In genomic region chrX:9685568-9686413, dm6 we compare ENCODE assay signal across 6 fruit fly cellular contexts.
TF ChIP-seq lines count a peak whose summit lies in the region.

No protein-coding gene starts in this region.

- TF ChIP-seq CTCF in whole organism, embryonic (GFP tag; optimal IDR thresholded peaks at IDR 0.05; lab: Kevin White, UChicago), result no peak

TF ChIP-seq in whole organism, 6 proteins besides CTCF, POLR2A, EP300 and RAD21:
- TF ChIP-seq CG8478 (optimal IDR thresholded peaks at IDR 0.05; lab: Kevin White, UChicago) (no peak), EcR (GFP tag; optimal IDR thresholded peaks at IDR 0.05; lab: Kevin White, UChicago) (no peak), Dll (optimal IDR thresholded peaks at IDR 0.05; lab: Kevin White, UChicago) (peak; percentile 84)

TF ChIP-seq in whole organism, adult, 20 proteins besides CTCF, POLR2A, EP300 and RAD21 (continues in another document):
- TF ChIP-seq pad (GFP tag; optimal IDR thresholded peaks at IDR 0.05; lab: Kevin White, UChicago) (peak; percentile 48), kay (GFP tag; lab: Kevin White, UChicago; ENCODE audit: borderline replicate concordance) (no peak), Clk (GFP tag; optimal IDR thresholded peaks at IDR 0.05; lab: Kevin White, UChicago) (peak; percentile 63), cic (GFP tag; optimal IDR thresholded peaks at IDR 0.05; lab: Kevin White, UChicago) (peak; percentile 8), tj (GFP tag; optimal IDR thresholded peaks at IDR 0.05; lab: Kevin White, UChicago) (peak; percentile 42), CG33017 (tag; optimal IDR thresholded peaks at IDR 0.05; lab: Kevin White, UChicago) (peak; percentile 30), CG7045 (GFP tag; optimal IDR thresholded peaks at IDR 0.05; lab: Kevin White, UChicago) (peak; percentile 16), CG14711 (tag; optimal IDR thresholded peaks at IDR 0.05; lab: Kevin White, UChicago) (peak; percentile 24), CG5204 (GFP tag; optimal IDR thresholded peaks at IDR 0.05; lab: Kevin White, UChicago) (peak; percentile 70), Hr96 (GFP tag; optimal IDR thresholded peaks at IDR 0.05; lab: Kevin White, UChicago) (peak; percentile 88), toe (GFP tag; optimal IDR thresholded peaks at IDR 0.05; lab: Kevin White, UChicago) (peak; percentile 75), cnc (optimal IDR thresholded peaks at IDR 0.05; lab: Kevin White, UChicago) (no peak), ovo (GFP tag; optimal IDR thresholded peaks at IDR 0.05; lab: Kevin White, UChicago) (peak; percentile 78), CG1620 (GFP tag; optimal IDR thresholded peaks at IDR 0.05; lab: Kevin White, UChicago) (peak; percentile 83), Mnt (GFP tag; optimal IDR thresholded peaks at IDR 0.05; lab: Kevin White, UChicago) (peak; percentile 49), bab1 (GFP tag; optimal IDR thresholded peaks at IDR 0.05; lab: Kevin White, UChicago) (peak; percentile 56), CG7101 (tag; optimal IDR thresholded peaks at IDR 0.05; lab: Kevin White, UChicago) (peak; percentile 71)

TF ChIP-seq in whole organism, embryonic, 481 proteins besides CTCF, POLR2A, EP300 and RAD21 (continues in another document):
- TF ChIP-seq CG3847 (GFP tag; IDR thresholded peaks at IDR 0.05; lab: Robert Waterston, UW) (peak; percentile 66), HmgD (GFP tag; optimal IDR thresholded peaks at IDR 0.05; lab: Kevin White, UChicago) (peak; percentile 10), vfl (GFP tag; optimal IDR thresholded peaks at IDR 0.05; lab: Kevin White, UChicago) (peak; percentile 57), CG11723 (GFP tag; optimal IDR thresholded peaks at IDR 0.05; lab: Kevin White, UChicago) (peak; percentile 58), CkIIα-i1 (GFP tag; IDR thresholded peaks at IDR 0.05; lab: Robert Waterston, UW) (no peak), Mes4 (GFP tag; optimal IDR thresholded peaks at IDR 0.05; lab: Kevin White, UChicago) (peak; percentile 30), Xrp1 (GFP tag; IDR thresholded peaks at IDR 0.05; lab: Robert Waterston, UW) (peak; percentile 25; the same call in 1 of the 2 replicates), CG13287 (GFP tag; IDR thresholded peaks at IDR 0.05; lab: Robert Waterston, UW; ENCODE audit: partially characterized antibody) (peak; percentile 21), ash1 (GFP tag; optimal IDR thresholded peaks at IDR 0.05; lab: Kevin White, UChicago) (no peak), yki (optimal IDR thresholded peaks at IDR 0.05; lab: Kevin White, UChicago) (peak; percentile 41), NC2α (GFP tag; optimal IDR thresholded peaks at IDR 0.05; lab: Kevin White, UChicago) (no peak), lab (GFP tag; optimal IDR thresholded peaks at IDR 0.05; lab: Kevin White, UChicago) (peak; percentile 58), eve (GFP tag; optimal IDR thresholded peaks at IDR 0.05; lab: Kevin White, UChicago) (no peak), GATAe (GFP tag; conservative IDR thresholded peaks at IDR 0.05; lab: Robert Waterston, UW) (peak; percentile 31; the same call in 1 of the 2 replicates), Bteb2 (GFP tag; optimal IDR thresholded peaks at IDR 0.05; lab: Kevin White, UChicago) (peak; percentile 57), CG18476 (GFP tag; optimal IDR thresholded peaks at IDR 0.05; lab: Kevin White, UChicago) (peak; percentile 50), org-1 (GFP tag; optimal IDR thresholded peaks at IDR 0.05; lab: Kevin White, UChicago) (no peak), CG14710 (tag; optimal IDR thresholded peaks at IDR 0.05; lab: Kevin White, UChicago) (peak; percentile 44)

TF ChIP-seq in whole organism, prepupa, 60 proteins besides CTCF, POLR2A, EP300 and RAD21 (continues in another document):
- TF ChIP-seq CG4318 (GFP tag; optimal IDR thresholded peaks at IDR 0.05; lab: Kevin White, UChicago) (no peak), salr (GFP tag; optimal IDR thresholded peaks at IDR 0.05; lab: Kevin White, UChicago) (peak in 1 of 2 experiments; percentile 66), CG6854 (GFP tag; optimal IDR thresholded peaks at IDR 0.05; lab: Kevin White, UChicago) (no peak), CG1621 (tag; optimal IDR thresholded peaks at IDR 0.05; lab: Kevin White, UChicago) (no peak), spab (GFP tag; optimal IDR thresholded peaks at IDR 0.05; lab: Kevin White, UChicago) (peak; percentile 12), fkh (GFP tag; optimal IDR thresholded peaks at IDR 0.05; lab: Kevin White, UChicago) (no peak), net (GFP tag; optimal IDR thresholded peaks at IDR 0.05; lab: Kevin White, UChicago) (peak; percentile 30), Sox15 (GFP tag; optimal IDR thresholded peaks at IDR 0.05; lab: Kevin White, UChicago) (peak; percentile 34), CG6808 (GFP tag; optimal IDR thresholded peaks at IDR 0.05; lab: Kevin White, UChicago) (peak; percentile 53), OdsH (GFP tag; optimal IDR thresholded peaks at IDR 0.05; lab: Kevin White, UChicago) (peak; percentile 57), ss (GFP tag; optimal IDR thresholded peaks at IDR 0.05; lab: Kevin White, UChicago) (peak in 1 of 2 experiments; percentile 13), CG6792 (GFP tag; optimal IDR thresholded peaks at IDR 0.05; lab: Kevin White, UChicago) (peak; percentile 34), CG9139 (GFP tag; optimal IDR thresholded peaks at IDR 0.05; lab: Kevin White, UChicago) (no peak), topi (GFP tag; optimal IDR thresholded peaks at IDR 0.05; lab: Kevin White, UChicago) (peak; percentile 72), CG3032 (tag; optimal IDR thresholded peaks at IDR 0.05; lab: Kevin White, UChicago) (peak; percentile 54), fd85E (GFP tag; optimal IDR thresholded peaks at IDR 0.05; lab: Kevin White, UChicago) (no peak), Sox102F (GFP tag; optimal IDR thresholded peaks at IDR 0.05; lab: Kevin White, UChicago) (peak; percentile 31), CG7368 (GFP tag; optimal IDR thresholded peaks at IDR 0.05; lab: Kevin White, UChicago) (peak; percentile 11), CG8632 (GFP tag; optimal IDR thresholded peaks at IDR 0.05; lab: Kevin White, UChicago) (peak; percentile 47)

TF ChIP-seq in whole organism, pupa, 21 proteins besides CTCF, POLR2A, EP300 and RAD21 (continues in another document):
- TF ChIP-seq CG13204 (GFP tag; optimal IDR thresholded peaks at IDR 0.05; lab: Kevin White, UChicago) (no peak), CG8301 (tag; optimal IDR thresholded peaks at IDR 0.05; lab: Kevin White, UChicago) (peak; percentile 46), Snoo (tag; optimal IDR thresholded peaks at IDR 0.05; lab: Kevin White, UChicago) (peak; percentile 19), CG32121 (GFP tag; IDR thresholded peaks at IDR 0.05; lab: Robert Waterston, UW) (no peak), CG9948 (tag; optimal IDR thresholded peaks at IDR 0.05; lab: Kevin White, UChicago) (peak; percentile 40), gl (tag; optimal IDR thresholded peaks at IDR 0.05; lab: Kevin White, UChicago) (no peak), EcR (GFP tag; optimal IDR thresholded peaks at IDR 0.05; lab: Kevin White, UChicago) (no peak), Ets98B (GFP tag; IDR thresholded peaks at IDR 0.05; lab: Robert Waterston, UW) (peak; percentile 36; the same call in 1 of the 2 replicates), CG17806 (tag; optimal IDR thresholded peaks at IDR 0.05; lab: Kevin White, UChicago) (no peak), CG12605 (GFP tag; IDR thresholded peaks at IDR 0.05; lab: Robert Waterston, UW) (peak; percentile 17; the same call in 1 of the 2 replicates), Pif1B (GFP tag; optimal IDR thresholded peaks at IDR 0.05; lab: Kevin White, UChicago) (no peak), CG10348 (GFP tag; IDR thresholded peaks at IDR 0.05; lab: Robert Waterston, UW) (no peak), rn (GFP tag; IDR thresholded peaks at IDR 0.05; lab: Robert Waterston, UW) (no peak), fd96Ca (GFP tag; IDR thresholded peaks at IDR 0.05; lab: Robert Waterston, UW) (0 out of 3 replicates have a peak, but pooled peaks have one; percentile 29), CG14655 (GFP tag; optimal IDR thresholded peaks at IDR 0.05; lab: Kevin White, UChicago) (peak; percentile 62), CG4496 (GFP tag; IDR thresholded peaks at IDR 0.05; lab: Robert Waterston, UW) (no peak), CG8159 (tag; optimal IDR thresholded peaks at IDR 0.05; lab: Kevin White, UChicago) (peak; percentile 69), CG15710 (tag; optimal IDR thresholded peaks at IDR 0.05; lab: Kevin White, UChicago) (peak; percentile 61), D1 (tag; optimal IDR thresholded peaks at IDR 0.05; lab: Kevin White, UChicago) (no peak), CG34367 (tag; optimal IDR thresholded peaks at IDR 0.05; lab: Kevin White, UChicago) (peak; percentile 27)

TF ChIP-seq in whole organism, wandering third instar larva, 38 proteins besides CTCF, POLR2A, EP300 and RAD21 (continues in another document):
- TF ChIP-seq jim (GFP tag; optimal IDR thresholded peaks at IDR 0.05; lab: Kevin White, UChicago) (no peak), psq (GFP tag; optimal IDR thresholded peaks at IDR 0.05; lab: Kevin White, UChicago) (peak; percentile 26), usp (GFP tag; optimal IDR thresholded peaks at IDR 0.05; lab: Kevin White, UChicago) (no peak), br (GFP tag; optimal IDR thresholded peaks at IDR 0.05; lab: Kevin White, UChicago) (peak; percentile 65), rgr (GFP tag; optimal IDR thresholded peaks at IDR 0.05; lab: Kevin White, UChicago) (peak; percentile 67), OdsH (GFP tag; optimal IDR thresholded peaks at IDR 0.05; lab: Kevin White, UChicago) (peak; percentile 21), brk (GFP tag; optimal IDR thresholded peaks at IDR 0.05; lab: Kevin White, UChicago) (peak; percentile 6), CG9705 (GFP tag; optimal IDR thresholded peaks at IDR 0.05; lab: Kevin White, UChicago) (peak; percentile 62), foxo (GFP tag; optimal IDR thresholded peaks at IDR 0.05; lab: Kevin White, UChicago) (peak in 1 of 2 experiments; percentile 70), sv (GFP tag; optimal IDR thresholded peaks at IDR 0.05; lab: Kevin White, UChicago) (peak; percentile 55), Myc (optimal IDR thresholded peaks at IDR 0.05; lab: Kevin White, UChicago) (peak; percentile 82), Hr78 (GFP tag; optimal IDR thresholded peaks at IDR 0.05; lab: Kevin White, UChicago) (no peak), GATAd (GFP tag; optimal IDR thresholded peaks at IDR 0.05; lab: Kevin White, UChicago) (no peak), Rel (GFP tag; optimal IDR thresholded peaks at IDR 0.05; lab: Kevin White, UChicago) (no peak), Rel (tag; optimal IDR thresholded peaks at IDR 0.05; lab: Kevin White, UChicago) (peak; percentile 17), fru (GFP tag; optimal IDR thresholded peaks at IDR 0.05; lab: Kevin White, UChicago) (peak; percentile 74), Dif (GFP tag; optimal IDR thresholded peaks at IDR 0.05; lab: Kevin White, UChicago; ENCODE audit: partially characterized antibody) (peak; percentile 72), ey (GFP tag; optimal IDR thresholded peaks at IDR 0.05; lab: Kevin White, UChicago) (peak; percentile 74), Dfd (GFP tag; optimal IDR thresholded peaks at IDR 0.05; lab: Kevin White, UChicago) (no peak), lola (GFP tag; optimal IDR thresholded peaks at IDR 0.05; lab: Kevin White, UChicago) (no peak), sage (GFP tag; optimal IDR thresholded peaks at IDR 0.05; lab: Kevin White, UChicago) (no peak), CG32264 (GFP tag; optimal IDR thresholded peaks at IDR 0.05; lab: Kevin White, UChicago) (no peak), dsf (GFP tag; optimal IDR thresholded peaks at IDR 0.05; lab: Kevin White, UChicago; ENCODE audit: borderline replicate concordance) (no peak)
